Fruit fly (Drosophila melanogaster): ENCODE measurements around the gene Non2.

Non2 gene

DNA sequence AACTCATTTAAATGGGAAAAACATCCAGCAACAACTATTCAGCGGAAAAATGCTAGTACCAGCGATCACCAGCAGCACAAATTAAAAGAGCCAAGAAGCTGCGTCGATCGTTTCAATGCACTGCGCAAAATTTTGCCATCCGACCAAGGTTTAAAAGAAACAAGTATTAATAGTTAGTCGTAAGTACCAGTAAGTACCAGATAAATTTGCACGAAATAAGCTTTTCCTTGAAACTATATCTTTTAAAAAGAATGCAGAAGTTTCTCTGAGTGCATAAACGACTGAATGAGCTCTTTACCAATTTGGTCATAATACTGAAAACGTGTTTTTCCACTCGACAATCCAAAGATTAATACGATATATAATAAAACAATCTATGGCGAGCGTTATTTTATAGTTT is 33.6 kb upstream of the Non2 start:
- no peak for TF ChIP-seq Hr38 (GFP tag; optimal IDR thresholded peaks at IDR 0.05)
- no peak for TF ChIP-seq fd85E (GFP tag; optimal IDR thresholded peaks at IDR 0.05)
- TF ChIP-seq Hr4 (GFP tag; optimal IDR thresholded peaks at IDR 0.05), result peak; percentile 81
- peak; percentile 54 for TF ChIP-seq CG3919 (GFP tag; optimal IDR thresholded peaks at IDR 0.05)
- peak; percentile 53 for TF ChIP-seq pdm3 (GFP tag; optimal IDR thresholded peaks at IDR 0.05)
- TF ChIP-seq acj6 (GFP tag; optimal IDR thresholded peaks at IDR 0.05), result peak; percentile 49
- TF ChIP-seq CG11294 (GFP tag; IDR thresholded peaks at IDR 0.05), result peak; percentile 61; the same call in 1 of the 2 replicates
- TF ChIP-seq Smox (GFP tag; optimal IDR thresholded peaks at IDR 0.05), result peak; percentile 2
- TF ChIP-seq vri (GFP tag; optimal IDR thresholded peaks at IDR 0.05), result no peak
- peak; percentile 5 for TF ChIP-seq Lpt (GFP tag; optimal IDR thresholded peaks at IDR 0.05)
- peak; percentile 23 for TF ChIP-seq Sox14 (GFP tag; optimal IDR thresholded peaks at IDR 0.05)
- peak; percentile 38 for TF ChIP-seq net (GFP tag; optimal IDR thresholded peaks at IDR 0.05)
- TF ChIP-seq ss (GFP tag; optimal IDR thresholded peaks at IDR 0.05), result no peak
- TF ChIP-seq CG10669 (GFP tag; optimal IDR thresholded peaks at IDR 0.05), result peak; percentile 9
- peak; percentile 64 for TF ChIP-seq CG6276 (GFP tag; optimal IDR thresholded peaks at IDR 0.05)
- peak; percentile 35 for TF ChIP-seq lz (GFP tag; optimal IDR thresholded peaks at IDR 0.05)
- peak; percentile 72 for TF ChIP-seq Eip78C (GFP tag)
- TF ChIP-seq CG11902 (GFP tag; optimal IDR thresholded peaks at IDR 0.05), result no peak
- no peak for TF ChIP-seq CG34406 (GFP tag; optimal IDR thresholded peaks at IDR 0.05)
- peak; percentile 89 for TF ChIP-seq eg (GFP tag; IDR thresholded peaks at IDR 0.05)
- peak; percentile 41 for TF ChIP-seq CG10631 (GFP tag; optimal IDR thresholded peaks at IDR 0.05)
- peak; percentile 10 for TF ChIP-seq Ets21C (GFP tag; optimal IDR thresholded peaks at IDR 0.05)
- TF ChIP-seq topi (GFP tag; optimal IDR thresholded peaks at IDR 0.05), result peak; percentile 18
- no peak for TF ChIP-seq fd59A (GFP tag; optimal IDR thresholded peaks at IDR 0.05)
- TF ChIP-seq Eip75B (GFP tag; optimal IDR thresholded peaks at IDR 0.05), result peak; percentile 20
- peak in 1 of 2 experiments; percentile 7 for TF ChIP-seq salr (GFP tag; optimal IDR thresholded peaks at IDR 0.05)
- TF ChIP-seq Met (GFP tag; optimal IDR thresholded peaks at IDR 0.05), result peak; percentile 33
- peak; percentile 59 for TF ChIP-seq CG4318 (GFP tag; optimal IDR thresholded peaks at IDR 0.05)
- TF ChIP-seq CG6163 (GFP tag; IDR thresholded peaks at IDR 0.05), result peak; percentile 83
- peak; percentile 2 for TF ChIP-seq CG8319 (GFP tag; optimal IDR thresholded peaks at IDR 0.05)
- TF ChIP-seq CG15336 (GFP tag; IDR thresholded peaks at IDR 0.05), result peak; percentile 77
- peak; percentile 52 for TF ChIP-seq CG31627 (GFP tag; optimal IDR thresholded peaks at IDR 0.05)
- no peak for TF ChIP-seq CG1621 (tag; optimal IDR thresholded peaks at IDR 0.05)
- peak; percentile 64 for TF ChIP-seq CG8119 (GFP tag; IDR thresholded peaks at IDR 0.05)
- TF ChIP-seq Gug (GFP tag; IDR thresholded peaks at IDR 0.05), result peak; percentile 64
- TF ChIP-seq achi (GFP tag; optimal IDR thresholded peaks at IDR 0.05), result peak; percentile 36
- peak; percentile 62 for TF ChIP-seq Hr39 (GFP tag; optimal IDR thresholded peaks at IDR 0.05)
- TF ChIP-seq CG3032 (tag; optimal IDR thresholded peaks at IDR 0.05), result no peak
- no peak for TF ChIP-seq CG6808 (GFP tag; optimal IDR thresholded peaks at IDR 0.05)
- TF ChIP-seq CG11762 (GFP tag; optimal IDR thresholded peaks at IDR 0.05; ENCODE audit: insufficient read depth), result peak; percentile 32
- TF ChIP-seq OdsH (GFP tag; optimal IDR thresholded peaks at IDR 0.05), result peak; percentile 61
- peak; percentile 71 for TF ChIP-seq CG32006 (GFP tag; optimal IDR thresholded peaks at IDR 0.05)

DNA sequence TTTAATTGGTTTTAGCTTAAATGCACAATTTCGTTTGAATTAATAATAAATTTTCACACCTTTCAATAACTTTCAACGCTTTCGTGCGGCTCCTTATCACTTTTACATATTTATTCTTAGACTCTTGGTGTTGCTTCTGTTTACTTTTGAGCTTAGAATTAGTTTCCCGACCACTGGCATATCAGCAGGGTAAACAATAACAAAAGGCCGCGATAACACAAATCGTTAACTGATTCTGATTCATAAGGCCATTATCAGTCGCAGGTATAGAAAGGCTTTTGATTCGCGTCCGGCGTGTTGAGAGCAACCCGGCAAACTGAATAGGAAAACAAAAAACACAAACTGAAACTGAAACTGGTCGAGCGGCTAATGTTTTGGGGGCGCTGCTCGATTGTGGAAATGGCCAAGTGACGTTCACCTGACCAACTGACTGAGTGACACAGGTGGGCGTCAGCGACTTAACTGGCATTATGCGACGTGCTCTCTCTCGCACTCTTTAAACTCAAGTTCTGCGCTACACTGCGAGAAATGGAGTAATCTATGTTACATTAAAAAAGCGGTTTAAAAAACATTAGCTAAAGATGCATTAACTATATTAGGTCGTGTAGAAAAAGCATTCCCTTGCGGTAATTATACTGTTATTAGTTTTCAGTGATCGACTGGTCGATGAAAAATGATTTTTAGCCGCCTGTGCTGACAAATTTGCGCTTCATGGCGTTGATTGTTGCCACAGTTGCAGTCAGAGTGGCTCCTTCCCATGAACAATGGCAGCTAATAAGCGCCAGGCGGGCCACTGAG is 32.2 kb upstream of the Non2 start:
- peak; percentile 35 for TF ChIP-seq achi (GFP tag; optimal IDR thresholded peaks at IDR 0.05)
- no peak for TF ChIP-seq Sox15 (GFP tag; optimal IDR thresholded peaks at IDR 0.05)
- peak; percentile 61 for TF ChIP-seq svp (GFP tag)
- TF ChIP-seq CG32006 (GFP tag; optimal IDR thresholded peaks at IDR 0.05), result peak; percentile 66
- TF ChIP-seq Gug (GFP tag; IDR thresholded peaks at IDR 0.05), result peak; percentile 46; the same call in 1 of the 2 replicates
- peak; percentile 33 for TF ChIP-seq Eip78C (GFP tag)
- TF ChIP-seq lz (GFP tag; optimal IDR thresholded peaks at IDR 0.05), result no peak
- TF ChIP-seq CG15336 (GFP tag; IDR thresholded peaks at IDR 0.05), result peak; percentile 67
- peak; percentile 48; the same call in 2 of the 3 replicates for TF ChIP-seq CG8119 (GFP tag; IDR thresholded peaks at IDR 0.05)
- TF ChIP-seq CG8632 (GFP tag; optimal IDR thresholded peaks at IDR 0.05), result no peak
- peak; percentile 75 for TF ChIP-seq fkh (GFP tag; optimal IDR thresholded peaks at IDR 0.05)
- TF ChIP-seq pdm3 (GFP tag; optimal IDR thresholded peaks at IDR 0.05), result peak; percentile 27
- TF ChIP-seq Sox14 (GFP tag; optimal IDR thresholded peaks at IDR 0.05), result peak; percentile 18
- peak; percentile 4 for TF ChIP-seq acj6 (GFP tag; optimal IDR thresholded peaks at IDR 0.05)
- TF ChIP-seq OdsH (GFP tag; optimal IDR thresholded peaks at IDR 0.05), result peak; percentile 50
- TF ChIP-seq eg (GFP tag; IDR thresholded peaks at IDR 0.05), result peak; percentile 61; the same call in 1 of the 3 replicates
- peak; percentile 56 for TF ChIP-seq Hr4 (GFP tag; optimal IDR thresholded peaks at IDR 0.05)
- TF ChIP-seq CG6276 (GFP tag; optimal IDR thresholded peaks at IDR 0.05), result peak; percentile 17
- TF ChIP-seq CG6792 (GFP tag; optimal IDR thresholded peaks at IDR 0.05), result no peak
- TF ChIP-seq Lpt (GFP tag; optimal IDR thresholded peaks at IDR 0.05), result no peak
- TF ChIP-seq CG4318 (GFP tag; optimal IDR thresholded peaks at IDR 0.05), result peak; percentile 15
- TF ChIP-seq Hr39 (GFP tag; optimal IDR thresholded peaks at IDR 0.05), result peak; percentile 13
